Fruit fly (Drosophila melanogaster) whole organism, wandering third instar larva: Measurements from ENCODE around the gene CG33777.

Experiments used
- CG9705 ChIP-seq: fragments of 200-800 bp; sonication (Bioruptor generic); optimal IDR thresholded peaks from 2 replicates; lab custom pipeline; 2018; ENCODE audit warnings: missing biosample characterization, mild to moderate bottlenecking, missing genetic modification characterization
- CrebA ChIP-seq: fragments of 200-800 bp; sonication (Bioruptor generic); optimal IDR thresholded peaks from 2 replicates; lab custom pipeline; 2016; ENCODE audit warnings: missing biosample characterization, mild to moderate bottlenecking, missing genetic modification characterization, borderline replicate concordance
- Mio ChIP-seq: sonication (Bioruptor generic); optimal IDR thresholded peaks from 2 replicates; lab custom pipeline; 2016; ENCODE audit warnings: missing biosample characterization, missing genetic modification characterization
- N ChIP-seq: fragments of >200 bp; optimal IDR thresholded peaks from 2 replicates; lab custom pipeline; 2018; ENCODE audit warnings: missing biosample characterization, missing external identifiers, missing genetic modification characterization
- fru ChIP-seq: fragments of 200-800 bp; sonication (Bioruptor generic); optimal IDR thresholded peaks from 3 replicates; lab custom pipeline; 2016; ENCODE audit warnings: missing biosample characterization, mild to moderate bottlenecking, missing genetic modification characterization
- sv ChIP-seq: fragments of 200-800 bp; sonication (Bioruptor generic); optimal IDR thresholded peaks from 3 replicates; lab custom pipeline; 2016; ENCODE audit warnings: missing biosample characterization, missing genetic modification characterization
- usp ChIP-seq: fragments of >200 bp; optimal IDR thresholded peaks from 2 replicates; lab custom pipeline; 2017; ENCODE audit warnings: missing biosample characterization, missing genetic modification characterization

DNA sequence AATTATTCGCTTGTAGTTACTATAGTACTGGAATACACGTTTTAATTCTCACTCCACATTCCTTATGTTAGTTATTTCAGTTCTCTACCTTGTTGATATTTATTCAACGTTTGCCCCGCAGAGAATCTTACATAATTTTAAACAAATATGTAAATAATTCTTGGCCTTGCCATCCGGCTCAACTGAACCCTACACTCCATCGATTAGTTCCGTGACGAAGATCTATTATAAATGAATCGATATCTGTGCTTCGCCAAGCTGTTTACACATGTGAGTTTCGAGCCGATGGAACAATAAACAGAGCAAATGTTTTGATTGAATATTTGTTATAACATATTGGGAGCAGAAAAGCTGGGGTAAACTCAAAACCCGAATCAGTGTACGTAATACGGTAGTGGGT, 33.2 kb downstream of the CG33777 start:
- TF ChIP-seq sv (GFP tag; lab: Kevin White, UChicago) = no peak
- no peak for TF ChIP-seq usp
- no peak for TF ChIP-seq Mio (GFP tag; lab: Kevin White, UChicago)
- no peak for TF ChIP-seq fru (GFP tag; lab: Kevin White, UChicago)
- TF ChIP-seq CG9705 (GFP tag; lab: Kevin White, UChicago) = no peak
- no peak for TF ChIP-seq CrebA (GFP tag; lab: Kevin White, UChicago)
- no peak for TF ChIP-seq N (GFP tag; lab: Kevin White, UChicago)
